Worm (Caenorhabditis elegans): Measurements from ENCODE around the gene T04C12.9.

The T04C12.9 gene

ce11 chrV:11039379-11039954 is 23.5 kb downstream of the T04C12.9 start, which contains the start of gene pak-2:
pak-2 (minus strand) TSS chrV:11039429.
- no peak for TF ChIP-seq elt-3 (tag; optimal IDR thresholded peaks at IDR 0.05)
- TF ChIP-seq ztf-4 (tag; optimal IDR thresholded peaks at IDR 0.05): no peak
- TF ChIP-seq crh-2 (tag; optimal IDR thresholded peaks at IDR 0.05): peak; percentile 74
- TF ChIP-seq nhr-11 (tag; optimal IDR thresholded peaks at IDR 0.05): no peak
- TF ChIP-seq gmeb-1 (tag; optimal IDR thresholded peaks at IDR 0.05): peak; percentile 69
- no peak for TF ChIP-seq elt-1 (tag; optimal IDR thresholded peaks at IDR 0.05)
- TF ChIP-seq lin-13 (GFP tag; optimal IDR thresholded peaks at IDR 0.05): peak; percentile 84
- peak; percentile 12 for TF ChIP-seq zag-1 (tag; optimal IDR thresholded peaks at IDR 0.05)
- no peak for TF ChIP-seq ama-1 (optimal IDR thresholded peaks at IDR 0.05)
- TF ChIP-seq lin-11 (tag; optimal IDR thresholded peaks at IDR 0.05): no peak
- peak; percentile 76 for TF ChIP-seq nhr-25 (tag; optimal IDR thresholded peaks at IDR 0.05)
- TF ChIP-seq C34F6.9 (tag; optimal IDR thresholded peaks at IDR 0.05): peak; percentile 93
- TF ChIP-seq nhr-10 (tag; optimal IDR thresholded peaks at IDR 0.05): no peak
- no peak for TF ChIP-seq unc-39 (tag; optimal IDR thresholded peaks at IDR 0.05)
- no peak for TF ChIP-seq nhr-237 (tag; optimal IDR thresholded peaks at IDR 0.05)
- no peak for TF ChIP-seq peb-1 (tag; optimal IDR thresholded peaks at IDR 0.05)
- no peak for TF ChIP-seq alr-1 (tag; optimal IDR thresholded peaks at IDR 0.05)
- peak; percentile 95 for TF ChIP-seq unc-55 (GFP tag; optimal IDR thresholded peaks at IDR 0.05)
- no peak for TF ChIP-seq ZK546.5 (tag; optimal IDR thresholded peaks at IDR 0.05)
- TF ChIP-seq sma-9 (GFP tag; optimal IDR thresholded peaks at IDR 0.05): peak; percentile 62
- TF ChIP-seq sma-9 (tag; optimal IDR thresholded peaks at IDR 0.05): no peak
- peak; percentile 75 for TF ChIP-seq nhr-6 (tag; optimal IDR thresholded peaks at IDR 0.05)
- TF ChIP-seq ztf-11 (tag; optimal IDR thresholded peaks at IDR 0.05): no peak
- no peak for TF ChIP-seq mdl-1 (tag; optimal IDR thresholded peaks at IDR 0.05)
- peak; percentile 37 for TF ChIP-seq Y55F3AM.14 (GFP tag; optimal IDR thresholded peaks at IDR 0.05)
- peak; percentile 45 for TF ChIP-seq sem-4 (tag; optimal IDR thresholded peaks at IDR 0.05)
- no peak for TF ChIP-seq nhr-23 (tag; optimal IDR thresholded peaks at IDR 0.05)
- TF ChIP-seq ceh-82 (tag; optimal IDR thresholded peaks at IDR 0.05): no peak
- peak; percentile 55 for TF ChIP-seq egl-27 (tag; optimal IDR thresholded peaks at IDR 0.05)
- no peak for TF ChIP-seq ceh-16 (tag; optimal IDR thresholded peaks at IDR 0.05)
- TF ChIP-seq blmp-1 (tag; optimal IDR thresholded peaks at IDR 0.05; ENCODE audit: insufficient read depth): peak; percentile 39
- no peak for TF ChIP-seq ztf-1 (GFP tag; conservative IDR thresholded peaks at IDR 0.05)
- no peak for TF ChIP-seq snpc-4 (tag; optimal IDR thresholded peaks at IDR 0.05)
- no peak for TF ChIP-seq nhr-77 (tag; optimal IDR thresholded peaks at IDR 0.05)
- TF ChIP-seq R02D3.7 (tag; optimal IDR thresholded peaks at IDR 0.05): no peak
- TF ChIP-seq mab-5 (tag; optimal IDR thresholded peaks at IDR 0.05): no peak
- peak; percentile 76 for TF ChIP-seq fos-1 (tag; optimal IDR thresholded peaks at IDR 0.05)
- TF ChIP-seq unc-62 (GFP tag; optimal IDR thresholded peaks at IDR 0.05): no peak
- TF ChIP-seq mbf-1 (tag; optimal IDR thresholded peaks at IDR 0.05): no peak
- peak; percentile 39 for TF ChIP-seq nhr-21 (tag; optimal IDR thresholded peaks at IDR 0.05)
- TF ChIP-seq F13H6.1 (tag; optimal IDR thresholded peaks at IDR 0.05): peak; percentile 81
- no peak for TF ChIP-seq lin-39 (tag; optimal IDR thresholded peaks at IDR 0.05)
- TF ChIP-seq dmd-4 (tag; optimal IDR thresholded peaks at IDR 0.05): no peak
- peak; percentile 93 for TF ChIP-seq sma-3 (GFP tag; optimal IDR thresholded peaks at IDR 0.05)
- TF ChIP-seq lsy-2 (tag; optimal IDR thresholded peaks at IDR 0.05): peak; percentile 38 to 85
- peak; percentile 90 for TF ChIP-seq nhr-129 (tag; optimal IDR thresholded peaks at IDR 0.05)
- no peak for TF ChIP-seq skn-1 (tag; optimal IDR thresholded peaks at IDR 0.05)
- TF ChIP-seq nhr-12 (tag; optimal IDR thresholded peaks at IDR 0.05): no peak
- TF ChIP-seq aly-2 (tag; optimal IDR thresholded peaks at IDR 0.05): no peak
